Fruit fly (Drosophila melanogaster): Measurements from ENCODE around the gene Neos.
A peak's percentile ranks its signal among the peaks of the same experiment; 100 is the strongest.

The Neos gene

DNA sequence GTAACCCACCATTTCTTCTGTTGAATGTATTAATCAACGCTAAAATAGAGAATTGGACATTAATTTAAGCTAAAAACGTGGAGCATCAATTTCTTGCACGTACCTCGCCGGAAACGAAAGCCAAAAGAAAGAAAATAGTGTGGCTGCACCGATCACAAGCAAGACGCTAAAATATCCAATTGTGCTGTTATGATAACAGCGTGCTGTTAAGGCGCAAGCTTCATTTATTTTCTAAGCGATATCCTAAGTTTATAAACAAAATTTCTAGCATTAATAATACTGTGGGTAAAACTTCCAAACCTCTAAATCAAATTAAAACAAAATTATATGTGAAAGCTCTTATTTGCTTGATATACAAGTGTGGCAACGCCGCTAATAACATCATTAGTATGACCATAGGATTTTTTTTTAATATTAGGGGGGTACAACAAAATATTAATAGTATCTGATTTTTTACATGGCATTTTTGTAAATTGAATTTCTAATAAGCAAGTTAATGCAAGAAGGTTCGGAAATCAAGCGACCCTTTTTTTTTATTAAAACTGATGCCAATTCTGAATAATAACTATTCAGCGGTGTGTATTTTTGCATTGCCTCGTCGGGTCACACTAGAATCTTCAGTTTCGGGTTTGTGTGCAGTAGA is at the start of gene Neos, which contains the start of gene RpL18 (continued):
- TF ChIP-seq Rfx (GFP tag; IDR thresholded peaks at IDR 0.05) (peak; percentile 59), CG3407 (GFP tag; optimal IDR thresholded peaks at IDR 0.05) (peak; percentile 60), zf30C (GFP tag; optimal IDR thresholded peaks at IDR 0.05) (no peak), jing (GFP tag; optimal IDR thresholded peaks at IDR 0.05) (no peak), CG6683 (GFP tag; optimal IDR thresholded peaks at IDR 0.05) (peak; percentile 47), CG7357 (GFP tag; IDR thresholded peaks at IDR 0.05) (no peak), YL-1 (GFP tag; optimal IDR thresholded peaks at IDR 0.05) (peak; percentile 85), pita (GFP tag; optimal IDR thresholded peaks at IDR 0.05) (no peak), repo (GFP tag; optimal IDR thresholded peaks at IDR 0.05) (peak; percentile 64), Abd-B (GFP tag; optimal IDR thresholded peaks at IDR 0.05) (peak; percentile 72), CG14860 (GFP tag; IDR thresholded peaks at IDR 0.05; ENCODE audit: partially characterized antibody) (no peak), CG7786 (GFP tag; optimal IDR thresholded peaks at IDR 0.05) (peak; percentile 18), ind (GFP tag; optimal IDR thresholded peaks at IDR 0.05) (peak; percentile 42), CG16815 (GFP tag; optimal IDR thresholded peaks at IDR 0.05) (no peak), eyg (GFP tag; optimal IDR thresholded peaks at IDR 0.05) (peak; percentile 86), Dfd (GFP tag; optimal IDR thresholded peaks at IDR 0.05) (no peak), CG14667 (GFP tag; IDR thresholded peaks at IDR 0.05) (0 out of 2 replicates have a peak, but pooled peaks have one; percentile 18), CG6654 (GFP tag; optimal IDR thresholded peaks at IDR 0.05) (no peak), HLH4C (GFP tag; IDR thresholded peaks at IDR 0.05; ENCODE audit: partially characterized antibody) (no peak), CG3065 (GFP tag; optimal IDR thresholded peaks at IDR 0.05) (peak; percentile 47), fu2 (GFP tag; optimal IDR thresholded peaks at IDR 0.05) (peak; percentile 48), CG11085 (GFP tag; IDR thresholded peaks at IDR 0.05) (no peak), Neu2 (GFP tag; optimal IDR thresholded peaks at IDR 0.05; ENCODE audit: borderline replicate concordance) (no peak), pb (GFP tag; optimal IDR thresholded peaks at IDR 0.05) (peak; percentile 54), H15 (GFP tag; IDR thresholded peaks at IDR 0.05) (0 out of 3 replicates have a peak, but pooled peaks have one; percentile 41), HLHmδ (GFP tag; optimal IDR thresholded peaks at IDR 0.05) (peak; percentile 72), CG18764 (GFP tag; optimal IDR thresholded peaks at IDR 0.05) (peak; percentile 51), CG15073 (GFP tag; optimal IDR thresholded peaks at IDR 0.05) (no peak), BtbVII (GFP tag; optimal IDR thresholded peaks at IDR 0.05) (peak; percentile 81), h (optimal IDR thresholded peaks at IDR 0.05) (no peak), ara (GFP tag; IDR thresholded peaks at IDR 0.05) (peak; percentile 41), Sry-β (GFP tag; optimal IDR thresholded peaks at IDR 0.05) (peak; percentile 18), pum (GFP tag; optimal IDR thresholded peaks at IDR 0.05) (peak; percentile 43), jumu (GFP tag; optimal IDR thresholded peaks at IDR 0.05) (peak; percentile 3), toy (GFP tag; IDR thresholded peaks at IDR 0.05) (no peak), en (GFP tag; optimal IDR thresholded peaks at IDR 0.05) (peak; percentile 57), grn (GFP tag; optimal IDR thresholded peaks at IDR 0.05) (no peak), CG2712 (tag; optimal IDR thresholded peaks at IDR 0.05) (peak; percentile 74), pros (GFP tag; optimal IDR thresholded peaks at IDR 0.05) (no peak), CG9609 (GFP tag; optimal IDR thresholded peaks at IDR 0.05) (peak; percentile 49), p53 (GFP tag; optimal IDR thresholded peaks at IDR 0.05) (peak; percentile 62), C15 (GFP tag; IDR thresholded peaks at IDR 0.05) (no peak), Hr78 (GFP tag; optimal IDR thresholded peaks at IDR 0.05) (no peak), CG8388 (GFP tag; optimal IDR thresholded peaks at IDR 0.05) (peak; percentile 63), Max (GFP tag; optimal IDR thresholded peaks at IDR 0.05) (peak; percentile 76), Tbp (GFP tag; optimal IDR thresholded peaks at IDR 0.05) (no peak), Xrp1 (GFP tag; IDR thresholded peaks at IDR 0.05) (no peak), CG8765 (GFP tag; IDR thresholded peaks at IDR 0.05) (no peak), CG17912 (GFP tag; optimal IDR thresholded peaks at IDR 0.05) (peak; percentile 74), CG4854 (GFP tag; optimal IDR thresholded peaks at IDR 0.05) (peak; percentile 44), Usf (GFP tag; optimal IDR thresholded peaks at IDR 0.05) (peak; percentile 42)

All from whole organism, embryonic.